Fruit fly (Drosophila melanogaster): Measurements from ENCODE around the gene Hex-t1.

Hex-t1 gene

DNA sequence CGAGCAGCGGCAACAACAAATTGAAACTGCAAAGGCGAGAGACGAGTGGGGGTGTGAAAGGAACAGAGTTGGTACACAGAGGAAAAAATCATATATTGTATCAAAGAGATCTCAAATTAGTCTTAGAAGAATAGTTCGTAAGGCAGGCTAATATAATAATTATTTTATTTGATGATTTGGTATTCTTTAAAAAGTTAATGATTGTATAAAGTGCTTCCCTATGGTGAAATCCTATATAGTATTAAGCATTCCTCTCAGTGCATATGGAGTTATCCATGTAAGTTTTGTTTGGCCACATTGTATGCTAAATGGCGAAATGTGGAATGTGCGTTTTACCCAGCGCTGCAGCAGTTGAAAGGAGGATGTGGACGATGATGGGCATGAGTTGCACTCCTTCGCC, 34.8 kb downstream of the Hex-t1 start:
- TF ChIP-seq Eip75B (GFP tag; optimal IDR thresholded peaks at IDR 0.05) (peak; percentile 40), CG6792 (GFP tag; optimal IDR thresholded peaks at IDR 0.05) (peak; percentile 14), Eip78C (GFP tag) (peak; percentile 67), Met (GFP tag; optimal IDR thresholded peaks at IDR 0.05) (peak; percentile 58), vri (GFP tag; optimal IDR thresholded peaks at IDR 0.05) (no peak), CG6276 (GFP tag; optimal IDR thresholded peaks at IDR 0.05) (peak; percentile 37), CG3919 (GFP tag; optimal IDR thresholded peaks at IDR 0.05) (peak; percentile 43), esn (GFP tag; optimal IDR thresholded peaks at IDR 0.05) (peak; percentile 50), CG31627 (GFP tag; optimal IDR thresholded peaks at IDR 0.05) (peak; percentile 13), Sox14 (GFP tag; optimal IDR thresholded peaks at IDR 0.05) (peak; percentile 5), CG16779 (tag; optimal IDR thresholded peaks at IDR 0.05) (no peak), pdm3 (GFP tag; optimal IDR thresholded peaks at IDR 0.05) (peak; percentile 36), Gug (GFP tag; IDR thresholded peaks at IDR 0.05) (peak; percentile 50), dac (GFP tag; optimal IDR thresholded peaks at IDR 0.05) (no peak), CG15336 (GFP tag; IDR thresholded peaks at IDR 0.05) (peak; percentile 48), CG8319 (GFP tag; optimal IDR thresholded peaks at IDR 0.05) (no peak), CG1621 (tag; optimal IDR thresholded peaks at IDR 0.05) (no peak), CG32006 (GFP tag; optimal IDR thresholded peaks at IDR 0.05) (peak; percentile 39), CG6854 (GFP tag; optimal IDR thresholded peaks at IDR 0.05) (no peak), Hr39 (GFP tag; optimal IDR thresholded peaks at IDR 0.05) (peak; percentile 19), topi (GFP tag; optimal IDR thresholded peaks at IDR 0.05) (peak; percentile 46), fd85E (GFP tag; optimal IDR thresholded peaks at IDR 0.05) (no peak), Hr4 (GFP tag; optimal IDR thresholded peaks at IDR 0.05) (peak; percentile 37), Lpt (GFP tag; optimal IDR thresholded peaks at IDR 0.05) (peak; percentile 27), CG4318 (GFP tag; optimal IDR thresholded peaks at IDR 0.05) (no peak), svp (GFP tag) (peak; percentile 73), CG6163 (GFP tag; IDR thresholded peaks at IDR 0.05) (0 out of 3 replicates have a peak, but pooled peaks have one; percentile 48), cyc (GFP tag; optimal IDR thresholded peaks at IDR 0.05) (peak; percentile 41), Ets96B (tag; optimal IDR thresholded peaks at IDR 0.05) (peak; percentile 49), fd59A (GFP tag; optimal IDR thresholded peaks at IDR 0.05) (no peak), CG10631 (GFP tag; optimal IDR thresholded peaks at IDR 0.05) (peak; percentile 33), acj6 (GFP tag; optimal IDR thresholded peaks at IDR 0.05) (peak; percentile 35), CG11902 (GFP tag; optimal IDR thresholded peaks at IDR 0.05) (peak; percentile 7), OdsH (GFP tag; optimal IDR thresholded peaks at IDR 0.05) (peak; percentile 31), Sox102F (GFP tag; optimal IDR thresholded peaks at IDR 0.05) (peak; percentile 39), CG34406 (GFP tag; optimal IDR thresholded peaks at IDR 0.05) (peak; percentile 34), Blimp-1 (GFP tag; optimal IDR thresholded peaks at IDR 0.05) (no peak), Smox (GFP tag; optimal IDR thresholded peaks at IDR 0.05) (peak; percentile 48), CG8119 (GFP tag; IDR thresholded peaks at IDR 0.05) (peak; percentile 60; the same call in 2 of the 3 replicates), CG9139 (GFP tag; optimal IDR thresholded peaks at IDR 0.05) (no peak), net (GFP tag; optimal IDR thresholded peaks at IDR 0.05) (peak; percentile 15), CG10669 (GFP tag; optimal IDR thresholded peaks at IDR 0.05) (peak; percentile 15), CG11294 (GFP tag; IDR thresholded peaks at IDR 0.05) (no peak), CG11762 (GFP tag; optimal IDR thresholded peaks at IDR 0.05; ENCODE audit: insufficient read depth) (peak; percentile 14), achi (GFP tag; optimal IDR thresholded peaks at IDR 0.05) (peak; percentile 28), lz (GFP tag; optimal IDR thresholded peaks at IDR 0.05) (peak; percentile 33), ss (GFP tag; optimal IDR thresholded peaks at IDR 0.05) (peak in 1 of 2 experiments; percentile 3), salr (GFP tag; optimal IDR thresholded peaks at IDR 0.05) (peak in 1 of 2 experiments; percentile 16), CG7368 (GFP tag; optimal IDR thresholded peaks at IDR 0.05) (no peak), eg (GFP tag; IDR thresholded peaks at IDR 0.05) (no peak), dsx (GFP tag; optimal IDR thresholded peaks at IDR 0.05; ENCODE audit: poor library complexity, severe bottlenecking) (peak; percentile 77), CG3032 (tag; optimal IDR thresholded peaks at IDR 0.05) (no peak)
